Fruit fly (Drosophila melanogaster) whole organism, embryonic: ENCODE data around the gene mRpS11.

Experiments used
- Atf-2 ChIP-seq: fragments of 200-800 bp; sonication (Bioruptor generic); optimal IDR thresholded peaks from 2 replicates; lab custom pipeline; 2016; ENCODE audit warnings: missing biosample characterization, missing genetic modification characterization
- CG10431 ChIP-seq: fragments of 200-800 bp; sonication (Bioruptor generic); optimal IDR thresholded peaks from 3 replicates; lab custom pipeline; 2018; ENCODE audit warnings: missing biosample characterization, mild to moderate bottlenecking, missing genetic modification characterization
- CG10543 ChIP-seq: fragments of 200-800 bp; sonication (Bioruptor generic); optimal IDR thresholded peaks from 3 replicates; lab custom pipeline; 2017; ENCODE audit warnings: missing biosample characterization, mild to moderate bottlenecking, missing genetic modification characterization, moderate library complexity
- CG10979 ChIP-seq: fragments of 200-800 bp; sonication (Bioruptor generic); optimal IDR thresholded peaks from 2 replicates; lab custom pipeline; 2018; ENCODE audit warnings: missing biosample characterization, mild to moderate bottlenecking, missing genetic modification characterization, moderate library complexity
- CG11560 ChIP-seq: fragments of 200-800 bp; sonication (Bioruptor generic); IDR thresholded peaks from 3 replicates; pipeline ENCODE4 v1.3.6; 2022; ENCODE audit warnings: missing biosample characterization, missing genetic modification characterization
- CG12744 ChIP-seq: fragments of 200-800 bp; sonication (Bioruptor generic); optimal IDR thresholded peaks from 2 replicates; lab custom pipeline; 2016; ENCODE audit warnings: missing biosample characterization, missing genetic modification characterization
- CG12942 ChIP-seq: fragments of 200-800 bp; sonication (Bioruptor generic); optimal IDR thresholded peaks from 3 replicates; lab custom pipeline; 2016; ENCODE audit warnings: missing biosample characterization, missing genetic modification characterization
- CG15479 ChIP-seq: fragments of 200-800 bp; sonication (Bioruptor generic); optimal IDR thresholded peaks from 3 replicates; lab custom pipeline; 2019; ENCODE audit warnings: missing biosample characterization, mild to moderate bottlenecking, missing genetic modification characterization, moderate library complexity
- CG17328 ChIP-seq: fragments of 200-800 bp; sonication (Bioruptor generic); IDR thresholded peaks from 2 replicates; pipeline ENCODE4 v1.3.6; 2022; ENCODE audit warnings: missing biosample characterization, missing genetic modification characterization
- CG1832 ChIP-seq: fragments of 200-800 bp; sonication (Bioruptor generic); optimal IDR thresholded peaks from 2 replicates; lab custom pipeline; 2017; ENCODE audit warnings: missing biosample characterization, mild to moderate bottlenecking, missing genetic modification characterization, inconsistent platforms
- CG2116 ChIP-seq: fragments of 200-800 bp; sonication (Bioruptor generic); optimal IDR thresholded peaks from 3 replicates; lab custom pipeline; 2018; ENCODE audit warnings: missing biosample characterization, mild to moderate bottlenecking, missing genetic modification characterization
- CG30020 ChIP-seq: fragments of 200-800 bp; optimal IDR thresholded peaks from 2 replicates; lab custom pipeline; 2019; ENCODE audit warnings: missing biosample characterization, mild to moderate bottlenecking, missing genetic modification characterization, moderate library complexity
- CG3065 ChIP-seq: fragments of 200-800 bp; sonication (Bioruptor generic); optimal IDR thresholded peaks from 2 replicates; lab custom pipeline; 2016; ENCODE audit warnings: missing biosample characterization, missing genetic modification characterization
- CG3163 ChIP-seq: fragments of 200-800 bp; sonication (Bioruptor generic); optimal IDR thresholded peaks from 3 replicates; lab custom pipeline; 2016; ENCODE audit warnings: missing biosample characterization, missing genetic modification characterization
- CG3407 ChIP-seq: fragments of 200-800 bp; sonication (Bioruptor generic); optimal IDR thresholded peaks from 2 replicates; lab custom pipeline; 2018; ENCODE audit warnings: missing biosample characterization, mild to moderate bottlenecking, missing genetic modification characterization
- CG3995 ChIP-seq: fragments of 200-800 bp; sonication (Bioruptor generic); optimal IDR thresholded peaks from 3 replicates; lab custom pipeline; 2016; ENCODE audit warnings: missing biosample characterization, missing genetic modification characterization
- CG6254 ChIP-seq: fragments of 200-800 bp; sonication (Bioruptor generic); optimal IDR thresholded peaks from 3 replicates; lab custom pipeline; 2017; ENCODE audit warnings: mild to moderate bottlenecking, missing biosample characterization, missing genetic modification reagents, missing genetic modification characterization
- CG6791 ChIP-seq: fragments of 200-800 bp; sonication (Bioruptor generic); IDR thresholded peaks from 3 replicates; pipeline ENCODE4 v1.3.6; 2022; ENCODE audit warnings: missing biosample characterization, missing genetic modification characterization; ENCODE audit not compliant: partially characterized antibody
- CG7745 ChIP-seq: fragments of 200-800 bp; sonication (Bioruptor generic); optimal IDR thresholded peaks from 2 replicates; lab custom pipeline; 2018; ENCODE audit warnings: missing biosample characterization, mild to moderate bottlenecking, missing genetic modification characterization, moderate library complexity
- CG9609 ChIP-seq: fragments of 200-800 bp; sonication (Bioruptor generic); optimal IDR thresholded peaks from 3 replicates; lab custom pipeline; 2016; ENCODE audit warnings: missing biosample characterization, missing genetic modification characterization
- CG9932 ChIP-seq: fragments of 200-800 bp; sonication (Bioruptor generic); IDR thresholded peaks from 2 replicates; pipeline ENCODE4 v1.3.6; 2022; ENCODE audit warnings: missing biosample characterization, missing genetic modification characterization
- Dek ChIP-seq: fragments of 200-800 bp; sonication (Bioruptor generic); optimal IDR thresholded peaks from 3 replicates; lab custom pipeline; 2019; ENCODE audit warnings: missing biosample characterization, mild to moderate bottlenecking, missing genetic modification characterization, moderate library complexity
- HHEX ChIP-seq: fragments of 200-800 bp; sonication (Bioruptor generic); optimal IDR thresholded peaks from 3 replicates; lab custom pipeline; 2017; ENCODE audit warnings: missing biosample characterization, mild to moderate bottlenecking, missing genetic modification characterization, missing genetic modification reagents
- HLH4C ChIP-seq: fragments of 200-800 bp; sonication (Bioruptor generic); IDR thresholded peaks from 3 replicates; pipeline ENCODE4 v1.3.6; 2022; ENCODE audit warnings: missing biosample characterization, missing genetic modification characterization; ENCODE audit not compliant: partially characterized antibody
- Hr51 ChIP-seq, 2 experiments: fragments of 200-800 bp; sonication (Bioruptor generic); optimal IDR thresholded peaks; 2 replicates in 1 of 2; 3 replicates in 1 of 2; lab custom pipeline; 2016 to 2018; ENCODE audit warnings: missing biosample characterization in 2 of 2, missing genetic modification characterization in 2 of 2, mild to moderate bottlenecking in 1 of 2, moderate library complexity in 1 of 2
- Oaz ChIP-seq: fragments of 200-800 bp; sonication (Bioruptor generic); IDR thresholded peaks from 2 replicates; pipeline ENCODE4 v1.3.6; 2022; ENCODE audit warnings: missing biosample characterization, missing genetic modification characterization
- Side ChIP-seq: fragments of 200-800 bp; sonication (Bioruptor generic); optimal IDR thresholded peaks from 2 replicates; lab custom pipeline; 2016; ENCODE audit warnings: missing biosample characterization, missing genetic modification characterization
- Sin3A ChIP-seq: fragments of >200 bp; optimal IDR thresholded peaks from 2 replicates; lab custom pipeline; 2018
- Six4 ChIP-seq: fragments of 200-800 bp; sonication (Bioruptor generic); optimal IDR thresholded peaks from 2 replicates; lab custom pipeline; 2016; ENCODE audit warnings: missing biosample characterization, missing genetic modification characterization
- Sry-δ ChIP-seq: fragments of 200-800 bp; sonication (Bioruptor generic); optimal IDR thresholded peaks from 2 replicates; lab custom pipeline; 2016; ENCODE audit warnings: missing biosample characterization, missing genetic modification characterization
- TFAM ChIP-seq: fragments of 200-800 bp; sonication (Bioruptor generic); optimal IDR thresholded peaks from 2 replicates; lab custom pipeline; 2017; ENCODE audit warnings: missing biosample characterization, missing genetic modification characterization, inconsistent platforms
- Taf1 ChIP-seq: fragments of 200-800 bp; sonication (Bioruptor generic); IDR thresholded peaks from 2 replicates; pipeline ENCODE4 v1.3.6; 2022; ENCODE audit warnings: missing biosample characterization, missing genetic modification characterization
- Xrp1 ChIP-seq: fragments of 200-800 bp; sonication (Bioruptor generic); IDR thresholded peaks from 2 replicates; pipeline ENCODE4 v1.3.6; 2022; ENCODE audit warnings: missing biosample characterization, missing genetic modification characterization
- ara ChIP-seq: fragments of 200-800 bp; sonication (Bioruptor generic); IDR thresholded peaks from 2 replicates; pipeline ENCODE4 v1.3.6; 2022; ENCODE audit warnings: missing biosample characterization, missing genetic modification characterization
- bab2 ChIP-seq: fragments of 200-800 bp; sonication (Bioruptor generic); optimal IDR thresholded peaks from 2 replicates; lab custom pipeline; 2016; ENCODE audit warnings: missing biosample characterization, missing genetic modification characterization
- cas ChIP-seq: fragments of 200-800 bp; sonication (Bioruptor generic); IDR thresholded peaks from 2 replicates; pipeline ENCODE4 v1.3.6; 2022; ENCODE audit warnings: missing biosample characterization, missing genetic modification characterization
- crp ChIP-seq, 2 experiments: fragments of 200-800 bp; sonication (Bioruptor generic); optimal IDR thresholded peaks; 2 replicates in 1 of 2; 3 replicates in 1 of 2; lab custom pipeline; 2017; ENCODE audit warnings: missing biosample characterization in 2 of 2, missing genetic modification characterization in 2 of 2, mild to moderate bottlenecking in 1 of 2, moderate library complexity in 1 of 2
- ham ChIP-seq: fragments of 200-800 bp; sonication (Bioruptor generic); IDR thresholded peaks from 2 replicates; pipeline ENCODE4 v1.3.6; 2022; ENCODE audit warnings: missing biosample characterization, missing genetic modification characterization
- kay ChIP-seq: fragments of 200-800 bp; sonication (Bioruptor generic); optimal IDR thresholded peaks from 2 replicates; lab custom pipeline; 2016; ENCODE audit warnings: missing biosample characterization, missing genetic modification characterization
- nmo ChIP-seq: fragments of 200-800 bp; sonication (Bioruptor generic); optimal IDR thresholded peaks from 2 replicates; lab custom pipeline; 2018; ENCODE audit warnings: missing biosample characterization, mild to moderate bottlenecking, missing genetic modification characterization, moderate library complexity
- pros ChIP-seq: fragments of 200-800 bp; sonication (Bioruptor generic); optimal IDR thresholded peaks from 3 replicates; lab custom pipeline; 2019; ENCODE audit warnings: missing biosample characterization, mild to moderate bottlenecking, missing genetic modification characterization, moderate library complexity
- ranshi ChIP-seq: fragments of 200-800 bp; sonication (Bioruptor generic); IDR thresholded peaks from 2 replicates; pipeline ENCODE4 v1.3.6; 2022; ENCODE audit warnings: missing biosample characterization, missing genetic modification characterization
- ro ChIP-seq: fragments of 200-800 bp; sonication (Bioruptor generic); IDR thresholded peaks from 2 replicates; pipeline ENCODE4 v1.3.6; 2022; ENCODE audit warnings: missing biosample characterization, missing genetic modification characterization
- row ChIP-seq: fragments of 200-800 bp; sonication (Bioruptor generic); IDR thresholded peaks from 3 replicates; pipeline ENCODE4 v1.3.6; 2022; ENCODE audit warnings: missing biosample characterization, missing genetic modification characterization
- schlank ChIP-seq: fragments of 200-800 bp; sonication (Bioruptor generic); optimal IDR thresholded peaks from 2 replicates; lab custom pipeline; 2018; ENCODE audit warnings: missing biosample characterization, mild to moderate bottlenecking, missing genetic modification characterization
- sob ChIP-seq: fragments of 200-800 bp; sonication (Bioruptor generic); IDR thresholded peaks from 2 replicates; pipeline ENCODE4 v1.3.6; 2022; ENCODE audit warnings: missing biosample characterization, missing genetic modification characterization
- tna ChIP-seq: fragments of 200-800 bp; sonication (Bioruptor generic); IDR thresholded peaks from 2 replicates; pipeline ENCODE4 v1.3.6; 2022; ENCODE audit warnings: missing biosample characterization, missing genetic modification characterization; ENCODE audit not compliant: partially characterized antibody
- twi ChIP-seq: fragments of 200-800 bp; optimal IDR thresholded peaks from 2 replicates; lab custom pipeline; 2019; ENCODE audit warnings: missing biosample characterization, mild to moderate bottlenecking, missing genetic modification characterization, moderate library complexity
- vnd ChIP-seq: fragments of 200-800 bp; sonication (Bioruptor generic); IDR thresholded peaks from 3 replicates; pipeline ENCODE4 v1.3.6; 2022; ENCODE audit warnings: missing biosample characterization, missing genetic modification characterization; ENCODE audit not compliant: partially characterized antibody
- wor ChIP-seq: fragments of 200-800 bp; sonication (Bioruptor generic); IDR thresholded peaks from 2 replicates; pipeline ENCODE4 v1.3.6; 2022; ENCODE audit warnings: missing biosample characterization, missing genetic modification characterization

The mRpS11 gene

dm6 chr3R:17056183-17056904, 16.2 kb upstream of the mRpS11 start (continued):
- TF ChIP-seq schlank = no peak
- TF ChIP-seq tna (GFP tag; lab: Robert Waterston, UW) = no peak
- no peak for TF ChIP-seq CG3407 (GFP tag; lab: Kevin White, UChicago)
- TF ChIP-seq CG10543 (GFP tag; lab: Kevin White, UChicago) = peak; percentile 98
- no peak for TF ChIP-seq CG30020 (tag; lab: Kevin White, UChicago)
- TF ChIP-seq CG12942 (GFP tag; lab: Kevin White, UChicago) = no peak
- TF ChIP-seq CG10979 (tag; lab: Kevin White, UChicago) = no peak
- peak in 1 of 2 experiments; percentile 67 for TF ChIP-seq crp (GFP tag; optimal IDR thresholded peaks at IDR 0.05; lab: Kevin White, UChicago)
- TF ChIP-seq ara (GFP tag; lab: Robert Waterston, UW) = no peak
- 0 out of 3 replicates have a peak, but pooled peaks have one; percentile 32 for TF ChIP-seq HLH4C (GFP tag; lab: Robert Waterston, UW)
- no peak for TF ChIP-seq CG3995
- no peak for TF ChIP-seq vnd (GFP tag; lab: Robert Waterston, UW)
- no peak for TF ChIP-seq Dek (tag; lab: Kevin White, UChicago)
- peak; percentile 14 for TF ChIP-seq CG2116 (GFP tag; lab: Kevin White, UChicago)
- TF ChIP-seq row = no peak
- no peak for TF ChIP-seq Atf-2 (GFP tag; lab: Kevin White, UChicago)
- no peak for TF ChIP-seq Six4 (GFP tag; lab: Kevin White, UChicago)
- no peak for TF ChIP-seq ro (GFP tag; lab: Robert Waterston, UW)
- TF ChIP-seq wor (GFP tag; lab: Robert Waterston, UW) = no peak
- no peak for TF ChIP-seq ham (GFP tag; lab: Robert Waterston, UW)
- no peak for TF ChIP-seq TFAM
- peak; percentile 59 for TF ChIP-seq twi (tag; lab: Kevin White, UChicago)
- peak; percentile 92 for TF ChIP-seq CG1832 (GFP tag; lab: Kevin White, UChicago)
- TF ChIP-seq kay = peak; percentile 58
- peak; percentile 16; the same call in 1 of the 2 replicates for TF ChIP-seq sob
- TF ChIP-seq bab2 = no peak
- TF ChIP-seq Sry-δ (GFP tag; lab: Kevin White, UChicago) = no peak
- TF ChIP-seq CG6791 (GFP tag; lab: Robert Waterston, UW) = no peak; the same call in 2 of the 3 replicates
- no peak for TF ChIP-seq CG9609 (GFP tag; lab: Kevin White, UChicago)
- TF ChIP-seq CG10431 (GFP tag; lab: Kevin White, UChicago) = no peak
- no peak for TF ChIP-seq cas (GFP tag; lab: Robert Waterston, UW)
- no peak for TF ChIP-seq Sin3A (lab: Kevin White, UChicago)
- no peak for TF ChIP-seq CG12744
- TF ChIP-seq CG9932 (GFP tag; lab: Robert Waterston, UW) = peak; percentile 45; the same call in 1 of the 2 replicates
- no peak for TF ChIP-seq Xrp1 (GFP tag; lab: Robert Waterston, UW)
- no peak for TF ChIP-seq CG11560 (tag; lab: Robert Waterston, UW)
- TF ChIP-seq HHEX (GFP tag; lab: Kevin White, UChicago) = no peak
- TF ChIP-seq CG3163 = peak; percentile 31
- no peak for TF ChIP-seq Taf1 (GFP tag; lab: Robert Waterston, UW)
- TF ChIP-seq CG6254 (GFP tag; lab: Kevin White, UChicago) = no peak
- TF ChIP-seq pros (GFP tag; lab: Kevin White, UChicago) = peak; percentile 86
- TF ChIP-seq CG17328 (GFP tag; lab: Robert Waterston, UW) = no peak
- no peak for TF ChIP-seq ranshi (GFP tag; lab: Robert Waterston, UW)
- TF ChIP-seq Side (GFP tag; lab: Kevin White, UChicago) = peak; percentile 50
- TF ChIP-seq Oaz (GFP tag; lab: Robert Waterston, UW) = no peak
- peak in 1 of 2 experiments; percentile 70 for TF ChIP-seq Hr51 (GFP tag; optimal IDR thresholded peaks at IDR 0.05; lab: Kevin White, UChicago)
- TF ChIP-seq nmo (GFP tag; lab: Kevin White, UChicago) = peak; percentile 51
- TF ChIP-seq CG3065 (GFP tag; lab: Kevin White, UChicago) = no peak
- peak; percentile 45 for TF ChIP-seq CG15479 (GFP tag; lab: Kevin White, UChicago)
- TF ChIP-seq CG7745 (tag; lab: Kevin White, UChicago) = no peak
